Fruit fly (Drosophila melanogaster) whole organism, embryonic: ENCODE data around the gene CG13465.
A peak's percentile ranks its signal among the peaks of the same experiment; 100 is the strongest.

ENCODE experiments used
- Antp ChIP-seq: fragments of 200-800 bp; sonication (Bioruptor generic); optimal IDR thresholded peaks from 3 replicates; lab custom pipeline; 2016; ENCODE audit warnings: missing biosample characterization, missing genetic modification characterization
- CG10209 ChIP-seq: fragments of 200-800 bp; sonication (Bioruptor generic); optimal IDR thresholded peaks from 3 replicates; lab custom pipeline; 2017; ENCODE audit warnings: missing biosample characterization, mild to moderate bottlenecking, missing genetic modification characterization, missing genetic modification reagents
- CG10979 ChIP-seq: fragments of 200-800 bp; sonication (Bioruptor generic); optimal IDR thresholded peaks from 2 replicates; lab custom pipeline; 2018; ENCODE audit warnings: missing biosample characterization, mild to moderate bottlenecking, missing genetic modification characterization, moderate library complexity
- CG11695 ChIP-seq: fragments of 200-800 bp; sonication (Bioruptor generic); IDR thresholded peaks from 3 replicates; pipeline ENCODE4 v1.3.6; 2022; ENCODE audit warnings: missing biosample characterization, missing genetic modification characterization
- CG11696 ChIP-seq: fragments of 200-800 bp; sonication (Bioruptor generic); IDR thresholded peaks from 2 replicates; pipeline ENCODE4 v1.3.6; 2022; ENCODE audit warnings: missing biosample characterization, missing genetic modification characterization
- CG12104 ChIP-seq: fragments of 200-800 bp; sonication (Bioruptor generic); optimal IDR thresholded peaks from 3 replicates; lab custom pipeline; 2016; ENCODE audit warnings: missing biosample characterization, missing genetic modification characterization
- CG12155 ChIP-seq: fragments of 200-800 bp; sonication (Bioruptor generic); optimal IDR thresholded peaks from 3 replicates; lab custom pipeline; 2016; ENCODE audit warnings: missing biosample characterization, missing genetic modification characterization
- CG12391 ChIP-seq: fragments of 200-800 bp; sonication (Bioruptor generic); optimal IDR thresholded peaks from 3 replicates; lab custom pipeline; 2018; ENCODE audit warnings: missing biosample characterization, mild to moderate bottlenecking, missing genetic modification characterization, moderate library complexity
- CG13775 ChIP-seq: fragments of 200-800 bp; sonication (Bioruptor generic); optimal IDR thresholded peaks from 3 replicates; lab custom pipeline; 2017; ENCODE audit warnings: missing biosample characterization, mild to moderate bottlenecking, missing genetic modification characterization
- CG15479 ChIP-seq: fragments of 200-800 bp; sonication (Bioruptor generic); optimal IDR thresholded peaks from 3 replicates; lab custom pipeline; 2019; ENCODE audit warnings: missing biosample characterization, mild to moderate bottlenecking, missing genetic modification characterization, moderate library complexity
- CG1602 ChIP-seq: fragments of 200-800 bp; sonication (Bioruptor generic); optimal IDR thresholded peaks from 3 replicates; lab custom pipeline; 2016; ENCODE audit warnings: missing biosample characterization, missing genetic modification characterization
- CG1647 ChIP-seq: fragments of 200-800 bp; sonication (Bioruptor generic); optimal IDR thresholded peaks from 3 replicates; lab custom pipeline; 2016; ENCODE audit warnings: missing biosample characterization, missing genetic modification characterization
- CG1792 ChIP-seq: fragments of 200-800 bp; sonication (Bioruptor generic); optimal IDR thresholded peaks from 2 replicates; lab custom pipeline; 2016; ENCODE audit warnings: missing biosample characterization, missing genetic modification characterization
- CG2199 ChIP-seq: fragments of 200-800 bp; sonication (Bioruptor generic); IDR thresholded peaks from 3 replicates; pipeline ENCODE4 v1.3.6; 2022; ENCODE audit warnings: missing biosample characterization, missing genetic modification characterization
- CG2712 ChIP-seq: fragments of 200-800 bp; optimal IDR thresholded peaks from 3 replicates; lab custom pipeline; 2019; ENCODE audit warnings: missing biosample characterization, mild to moderate bottlenecking, missing genetic modification characterization, moderate library complexity
- CG30020 ChIP-seq: fragments of 200-800 bp; optimal IDR thresholded peaks from 2 replicates; lab custom pipeline; 2019; ENCODE audit warnings: missing biosample characterization, mild to moderate bottlenecking, missing genetic modification characterization, moderate library complexity
- CG33557 ChIP-seq: fragments of 200-800 bp; sonication (Bioruptor generic); optimal IDR thresholded peaks from 2 replicates; lab custom pipeline; 2019; ENCODE audit warnings: missing biosample characterization, mild to moderate bottlenecking, missing genetic modification characterization, moderate library complexity
- CG7357 ChIP-seq: fragments of 200-800 bp; sonication (Bioruptor generic); IDR thresholded peaks from 3 replicates; pipeline ENCODE4 v1.3.6; 2022; ENCODE audit warnings: missing biosample characterization, missing genetic modification characterization
- CG7556 ChIP-seq: fragments of 200-800 bp; sonication (Bioruptor generic); optimal IDR thresholded peaks from 2 replicates; lab custom pipeline; 2017; ENCODE audit warnings: missing biosample characterization, mild to moderate bottlenecking, missing genetic modification characterization
- CG8281 ChIP-seq: fragments of 200-800 bp; sonication (Bioruptor generic); optimal IDR thresholded peaks from 2 replicates; lab custom pipeline; 2018; ENCODE audit warnings: missing biosample characterization, mild to moderate bottlenecking, missing genetic modification characterization, moderate library complexity
- CHES-1-like ChIP-seq: fragments of 200-800 bp; sonication (Bioruptor generic); optimal IDR thresholded peaks from 2 replicates; lab custom pipeline; 2016; ENCODE audit warnings: missing biosample characterization, missing genetic modification characterization
- Chrac-16 ChIP-seq: fragments of 200-800 bp; sonication (Bioruptor generic); optimal IDR thresholded peaks from 3 replicates; lab custom pipeline; 2016; ENCODE audit warnings: missing biosample characterization, missing genetic modification characterization
- Dp ChIP-seq: fragments of 200-800 bp; sonication (Bioruptor generic); optimal IDR thresholded peaks from 2 replicates; lab custom pipeline; 2018; ENCODE audit warnings: missing biosample characterization, mild to moderate bottlenecking, missing genetic modification characterization, moderate library complexity
- Fer3 ChIP-seq: fragments of 200-800 bp; sonication (Bioruptor generic); optimal IDR thresholded peaks from 2 replicates; lab custom pipeline; 2018; ENCODE audit warnings: missing biosample characterization, mild to moderate bottlenecking, missing genetic modification characterization, moderate library complexity
- HLHmδ ChIP-seq: fragments of 200-800 bp; sonication (Bioruptor generic); optimal IDR thresholded peaks from 2 replicates; lab custom pipeline; 2018; ENCODE audit warnings: missing biosample characterization, mild to moderate bottlenecking, missing genetic modification characterization, moderate library complexity
- Hand ChIP-seq: fragments of 200-800 bp; sonication (Bioruptor generic); optimal IDR thresholded peaks from 2 replicates; lab custom pipeline; 2017; ENCODE audit warnings: mild to moderate bottlenecking, missing biosample characterization, missing genetic modification reagents, missing genetic modification characterization
- HmgZ ChIP-seq: fragments of 200-800 bp; sonication (Bioruptor generic); optimal IDR thresholded peaks from 2 replicates; lab custom pipeline; 2018; ENCODE audit warnings: missing biosample characterization, mild to moderate bottlenecking, missing genetic modification characterization
- MBD-R2 ChIP-seq: fragments of 200-800 bp; sonication (Bioruptor generic); IDR thresholded peaks from 2 replicates; pipeline ENCODE4 v1.3.6; 2022; ENCODE audit warnings: missing biosample characterization, missing genetic modification characterization
- Oaz ChIP-seq: fragments of 200-800 bp; sonication (Bioruptor generic); IDR thresholded peaks from 2 replicates; pipeline ENCODE4 v1.3.6; 2022; ENCODE audit warnings: missing biosample characterization, missing genetic modification characterization
- Poxn ChIP-seq: fragments of 200-800 bp; sonication (Bioruptor generic); IDR thresholded peaks from 2 replicates; pipeline ENCODE4 v1.3.6; 2022; ENCODE audit warnings: missing biosample characterization, missing genetic modification characterization
- Sox100B ChIP-seq: fragments of 200-800 bp; sonication (Bioruptor generic); optimal IDR thresholded peaks from 3 replicates; lab custom pipeline; 2018; ENCODE audit warnings: missing biosample characterization, mild to moderate bottlenecking, missing genetic modification characterization
- ab ChIP-seq: fragments of 200-800 bp; sonication (Bioruptor generic); optimal IDR thresholded peaks from 2 replicates; lab custom pipeline; 2016; ENCODE audit warnings: missing biosample characterization, missing genetic modification characterization
- cato ChIP-seq: fragments of 200-800 bp; sonication (Bioruptor generic); optimal IDR thresholded peaks from 2 replicates; lab custom pipeline; 2016; ENCODE audit warnings: missing biosample characterization, missing genetic modification characterization, borderline replicate concordance
- chm ChIP-seq: fragments of 200-800 bp; sonication (Bioruptor generic); IDR thresholded peaks from 2 replicates; pipeline ENCODE4 v1.3.6; 2022; ENCODE audit warnings: missing biosample characterization, missing genetic modification characterization
- crc ChIP-seq: fragments of 200-800 bp; sonication (Bioruptor generic); optimal IDR thresholded peaks from 2 replicates; lab custom pipeline; 2016; ENCODE audit warnings: missing biosample characterization, missing genetic modification characterization
- dm ChIP-seq: fragments of 200-800 bp; sonication (Bioruptor generic); optimal IDR thresholded peaks from 3 replicates; lab custom pipeline; 2016; ENCODE audit warnings: missing biosample characterization, missing genetic modification characterization
- esg ChIP-seq: fragments of 200-800 bp; sonication (Bioruptor generic); conservative IDR thresholded peaks from 2 replicates; pipeline ENCODE4 v1.3.6; 2022; ENCODE audit warnings: missing biosample characterization, missing genetic modification characterization
- gem ChIP-seq: fragments of 200-800 bp; sonication (Bioruptor generic); optimal IDR thresholded peaks from 2 replicates; lab custom pipeline; 2019; ENCODE audit warnings: missing biosample characterization, mild to moderate bottlenecking, missing genetic modification characterization, moderate library complexity
- gsb ChIP-seq: fragments of 200-800 bp; sonication (Bioruptor generic); IDR thresholded peaks from 2 replicates; pipeline ENCODE4 v1.3.6; 2022; ENCODE audit warnings: missing biosample characterization, missing genetic modification characterization
- gt ChIP-seq: fragments of 200-800 bp; sonication (Bioruptor generic); IDR thresholded peaks from 2 replicates; pipeline ENCODE4 v1.3.6; 2022; ENCODE audit warnings: missing biosample characterization, missing genetic modification characterization
- jumu ChIP-seq: fragments of 200-800 bp; sonication (Bioruptor generic); optimal IDR thresholded peaks from 3 replicates; lab custom pipeline; 2016; ENCODE audit warnings: missing biosample characterization, missing genetic modification characterization
- kah ChIP-seq: fragments of 200-800 bp; sonication (Bioruptor generic); optimal IDR thresholded peaks from 2 replicates; lab custom pipeline; 2018; ENCODE audit warnings: missing biosample characterization, mild to moderate bottlenecking, missing genetic modification characterization
- lola ChIP-seq, 3 experiments: fragments of >200 bp in 2 of 3; fragments of 200-800 bp in 1 of 3; sonication (Bioruptor generic) in 1 of 3; optimal IDR thresholded peaks; 2 replicates each; lab custom pipeline; 2017 to 2019; ENCODE audit warnings: missing biosample characterization in 3 of 3, missing genetic modification characterization in 3 of 3, mild to moderate bottlenecking in 1 of 3, moderate library complexity in 1 of 3
- nau ChIP-seq: fragments of 200-800 bp; sonication (Bioruptor generic); optimal IDR thresholded peaks from 3 replicates; lab custom pipeline; 2017; ENCODE audit warnings: missing biosample characterization, mild to moderate bottlenecking, missing genetic modification characterization, missing genetic modification reagents
- otp ChIP-seq: fragments of 200-800 bp; sonication (Bioruptor generic); IDR thresholded peaks from 3 replicates; pipeline ENCODE4, ENCODE4 v1.3.6; 2022; ENCODE audit warnings: missing biosample characterization, missing genetic modification characterization
- prd ChIP-seq, 3 experiments: fragments of >200 bp in 2 of 3; fragments of 200-800 bp in 1 of 3; sonication (Bioruptor generic) in 1 of 3; optimal IDR thresholded peaks in 2 of 3; IDR thresholded peaks in 1 of 3; 2 replicates in 2 of 3; 3 replicates in 1 of 3; pipeline versions ENCODE4 v1.3.6 to Lab custom; 2017 to 2022; ENCODE audit warnings: missing biosample characterization in 1 of 3, missing genetic modification characterization in 1 of 3
- schlank ChIP-seq: fragments of 200-800 bp; sonication (Bioruptor generic); optimal IDR thresholded peaks from 2 replicates; lab custom pipeline; 2018; ENCODE audit warnings: missing biosample characterization, mild to moderate bottlenecking, missing genetic modification characterization
- sisA ChIP-seq: fragments of 200-800 bp; sonication (Bioruptor generic); IDR thresholded peaks from 2 replicates; pipeline ENCODE4 v1.3.6; 2022; ENCODE audit warnings: missing biosample characterization, missing genetic modification characterization
- slou ChIP-seq: fragments of 200-800 bp; sonication (Bioruptor generic); optimal IDR thresholded peaks from 3 replicates; lab custom pipeline; 2016; ENCODE audit warnings: missing biosample characterization, missing genetic modification characterization
- so ChIP-seq: fragments of 200-800 bp; sonication (Bioruptor generic); IDR thresholded peaks from 3 replicates; pipeline ENCODE4 v1.3.6; 2022; ENCODE audit warnings: missing biosample characterization, missing genetic modification characterization
- sob ChIP-seq: fragments of 200-800 bp; sonication (Bioruptor generic); IDR thresholded peaks from 2 replicates; pipeline ENCODE4 v1.3.6; 2022; ENCODE audit warnings: missing biosample characterization, missing genetic modification characterization
- vvl ChIP-seq: fragments of 200-800 bp; sonication (Bioruptor generic); IDR thresholded peaks from 2 replicates; pipeline ENCODE4 v1.3.6; 2022; ENCODE audit warnings: missing biosample characterization, missing genetic modification characterization

Gene CG13465

DNA sequence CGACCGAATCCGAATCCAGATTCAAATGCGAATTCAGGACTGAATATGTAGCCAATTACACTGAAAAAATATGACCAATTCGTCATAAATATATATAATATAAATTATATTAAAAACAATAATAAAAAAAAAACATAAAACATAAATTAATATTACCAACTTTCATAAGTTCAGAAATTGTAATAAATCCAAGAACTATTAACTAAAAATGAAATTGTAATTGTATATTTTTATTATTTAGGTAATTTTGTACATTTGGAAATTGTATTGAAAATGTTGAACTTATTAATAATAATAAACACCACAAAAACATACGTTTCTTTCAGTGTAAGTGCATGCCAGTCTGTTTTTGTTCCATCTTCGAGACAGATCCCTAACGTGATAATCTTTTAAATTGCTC is 16.9 kb upstream of the CG13465 start (continued):
- TF ChIP-seq chm (GFP tag; lab: Robert Waterston, UW) (no peak), vvl (GFP tag; lab: Robert Waterston, UW) (no peak), cato (GFP tag; lab: Kevin White, UChicago) (no peak), Dp (no peak), CG15479 (GFP tag; lab: Kevin White, UChicago) (peak; percentile 89), schlank (tag; lab: Kevin White, UChicago) (no peak), gt (GFP tag; lab: Robert Waterston, UW) (no peak), otp (GFP tag; lab: Robert Waterston, UW) (no peak), CG12104 (GFP tag; lab: Kevin White, UChicago) (no peak), CG7556 (GFP tag; lab: Kevin White, UChicago) (peak; percentile 48), Antp (no peak), sisA (GFP tag; lab: Robert Waterston, UW) (no peak), dm (GFP tag; lab: Kevin White, UChicago) (no peak), Poxn (GFP tag; lab: Robert Waterston, UW) (no peak), kah (GFP tag; lab: Kevin White, UChicago) (no peak), CG2712 (peak; percentile 83), CG12391 (tag; lab: Kevin White, UChicago) (peak; percentile 55), slou (no peak), MBD-R2 (GFP tag; lab: Robert Waterston, UW) (no peak), nau (GFP tag; lab: Kevin White, UChicago) (no peak), CHES-1-like (GFP tag; lab: Kevin White, UChicago) (no peak), CG12155 (no peak), Chrac-16 (GFP tag; lab: Kevin White, UChicago) (peak; percentile 30), ab (GFP tag; lab: Kevin White, UChicago) (no peak), CG1602 (peak; percentile 29), prd (optimal IDR thresholded peaks at IDR 0.05; lab: Kevin White, UChicago) (no peak), prd (GFP tag; IDR thresholded peaks at IDR 0.05; lab: Robert Waterston, UW) (peak; percentile 76), CG10209 (GFP tag; lab: Kevin White, UChicago) (peak; percentile 45), CG1647 (GFP tag; lab: Kevin White, UChicago) (no peak), HLHmδ (no peak), Sox100B (GFP tag; lab: Kevin White, UChicago) (peak; percentile 19), CG11696 (no peak), gem (tag; lab: Kevin White, UChicago) (peak; percentile 79), Fer3 (tag; lab: Kevin White, UChicago) (no peak), CG1792 (GFP tag; lab: Kevin White, UChicago) (no peak), CG7357 (GFP tag; lab: Robert Waterston, UW) (no peak), CG13775 (GFP tag; lab: Kevin White, UChicago) (no peak), so (GFP tag; lab: Robert Waterston, UW) (no peak), CG11695 (GFP tag; lab: Robert Waterston, UW) (peak; percentile 45; the same call in 1 of the 3 replicates), CG8281 (no peak), esg (GFP tag; lab: Robert Waterston, UW) (no peak), crc (GFP tag; lab: Kevin White, UChicago) (no peak), CG2199 (GFP tag; lab: Robert Waterston, UW) (no peak), Hand (GFP tag; lab: Kevin White, UChicago) (no peak), sob (no peak), gsb (no peak), lola (GFP tag; optimal IDR thresholded peaks at IDR 0.05; lab: Kevin White, UChicago) (peak in 1 of 3 experiments; percentile 89), HmgZ (tag; lab: Kevin White, UChicago) (no peak), CG10979 (tag; lab: Kevin White, UChicago) (peak; percentile 81), jumu (no peak), CG33557 (peak; percentile 61), Oaz (GFP tag; lab: Robert Waterston, UW) (no peak), CG30020 (peak; percentile 0)
